Worm (Caenorhabditis elegans) whole organism, L2 larva: ENCODE results near the gene F22E5.9.
"Not testable (repeated sequence)": the region's sequence is repeated elsewhere in the genome, so short reads cannot be mapped to it uniquely, and the experiment has no call there.

Experiments used
- C34F6.9 ChIP-seq: fragments of 150-350 bp; optimal IDR thresholded peaks from 2 replicates; lab custom pipeline; 2014; ENCODE audit warnings: missing biosample characterization, missing genetic modification characterization
- F13H6.1 ChIP-seq: sonication (generic microtip); optimal IDR thresholded peaks from 2 replicates; lab custom pipeline; 2016; ENCODE audit warnings: missing genetic modification characterization, missing compliant biosample characterization
- R02D3.7 ChIP-seq: fragments of 150-350 bp; optimal IDR thresholded peaks from 2 replicates; lab custom pipeline; 2014; ENCODE audit warnings: missing biosample characterization, missing genetic modification characterization
- Y55F3AM.14 ChIP-seq: fragments of 200-800 bp; sonication (Bioruptor generic); optimal IDR thresholded peaks from 2 replicates; lab custom pipeline; 2018; ENCODE audit warnings: mild to moderate bottlenecking, missing genetic modification characterization, missing compliant biosample characterization
- ZK546.5 ChIP-seq: sonication (generic microtip); optimal IDR thresholded peaks from 2 replicates; lab custom pipeline; 2017; ENCODE audit warnings: missing biosample characterization, missing genetic modification characterization
- aly-2 ChIP-seq: fragments of 150-350 bp; optimal IDR thresholded peaks from 2 replicates; lab custom pipeline; 2014; ENCODE audit warnings: missing biosample characterization, missing genetic modification characterization
- blmp-1 ChIP-seq: sonication (generic microtip); optimal IDR thresholded peaks from 2 replicates; lab custom pipeline; 2017; ENCODE audit warnings: missing genetic modification characterization, mild to moderate bottlenecking, missing compliant biosample characterization, antibody characterized with exemption, moderate library complexity; ENCODE audit not compliant: insufficient read depth
- ceh-16 ChIP-seq: fragments of 150-350 bp; optimal IDR thresholded peaks from 2 replicates; lab custom pipeline; 2014; ENCODE audit warnings: missing biosample characterization, missing genetic modification characterization
- ceh-82 ChIP-seq: fragments of 150-350 bp; optimal IDR thresholded peaks from 2 replicates; lab custom pipeline; 2014; ENCODE audit warnings: missing biosample characterization, missing genetic modification characterization
- crh-2 ChIP-seq: sonication (generic microtip); optimal IDR thresholded peaks from 2 replicates; lab custom pipeline; 2017; ENCODE audit warnings: missing biosample characterization, missing genetic modification characterization
- dmd-4 ChIP-seq: sonication (generic microtip); optimal IDR thresholded peaks from 2 replicates; lab custom pipeline; 2017; ENCODE audit warnings: missing biosample characterization, missing genetic modification characterization
- egl-27 ChIP-seq: sonication (generic microtip); optimal IDR thresholded peaks from 3 replicates; lab custom pipeline; 2017; ENCODE audit warnings: missing biosample characterization, missing genetic modification reagents, missing genetic modification characterization
- elt-3 ChIP-seq: sonication (generic microtip); optimal IDR thresholded peaks from 2 replicates; lab custom pipeline; 2017; ENCODE audit warnings: missing biosample characterization, missing genetic modification characterization
- fos-1 ChIP-seq: fragments of 150-350 bp; optimal IDR thresholded peaks from 2 replicates; lab custom pipeline; 2014; ENCODE audit warnings: missing biosample characterization, missing genetic modification characterization
- gmeb-1 ChIP-seq: fragments of 150-350 bp; optimal IDR thresholded peaks from 2 replicates; lab custom pipeline; 2014; ENCODE audit warnings: missing biosample characterization, missing genetic modification characterization
- mbf-1 ChIP-seq: sonication (generic microtip); optimal IDR thresholded peaks from 2 replicates; lab custom pipeline; 2017; ENCODE audit warnings: missing biosample characterization, missing genetic modification characterization
- mdl-1 ChIP-seq, 2 experiments: fragments of 150-350 bp in 1 of 2; sonication (generic microtip) in 1 of 2; optimal IDR thresholded peaks; 2 replicates each; lab custom pipeline; 2017; ENCODE audit warnings: missing biosample characterization in 2 of 2, missing genetic modification characterization in 2 of 2
- nhr-10 ChIP-seq: sonication (generic microtip); optimal IDR thresholded peaks from 2 replicates; lab custom pipeline; 2017; ENCODE audit warnings: missing biosample characterization, missing genetic modification characterization
- nhr-11 ChIP-seq: fragments of 150-350 bp; optimal IDR thresholded peaks from 2 replicates; lab custom pipeline; 2014; ENCODE audit warnings: missing biosample characterization, missing genetic modification characterization
- nhr-12 ChIP-seq: fragments of 150-350 bp; optimal IDR thresholded peaks from 2 replicates; lab custom pipeline; 2014; ENCODE audit warnings: missing biosample characterization, missing genetic modification characterization
- nhr-129 ChIP-seq: fragments of 150-350 bp; optimal IDR thresholded peaks from 2 replicates; lab custom pipeline; 2014; ENCODE audit warnings: missing biosample characterization, missing genetic modification characterization
- nhr-23 ChIP-seq: fragments of 150-350 bp; optimal IDR thresholded peaks from 2 replicates; lab custom pipeline; 2014; ENCODE audit warnings: missing biosample characterization, missing genetic modification reagents, missing genetic modification characterization
- nhr-237 ChIP-seq: fragments of 150-350 bp; optimal IDR thresholded peaks from 2 replicates; lab custom pipeline; 2014; ENCODE audit warnings: missing biosample characterization, missing genetic modification characterization
- nhr-6 ChIP-seq: fragments of 150-350 bp; optimal IDR thresholded peaks from 2 replicates; lab custom pipeline; 2014; ENCODE audit warnings: missing biosample characterization, missing genetic modification characterization
- nhr-77 ChIP-seq: fragments of 150-350 bp; optimal IDR thresholded peaks from 2 replicates; lab custom pipeline; 2014; ENCODE audit warnings: missing biosample characterization, missing genetic modification characterization
- peb-1 ChIP-seq: fragments of 150-350 bp; optimal IDR thresholded peaks from 2 replicates; lab custom pipeline; 2014; ENCODE audit warnings: missing biosample characterization, missing genetic modification characterization
- skn-1 ChIP-seq: sonication (generic microtip); optimal IDR thresholded peaks from 2 replicates; lab custom pipeline; 2017; ENCODE audit warnings: missing biosample characterization, missing genetic modification characterization
- sma-3 ChIP-seq: sonication (generic microtip); optimal IDR thresholded peaks from 2 replicates; lab custom pipeline; 2016; ENCODE audit warnings: missing genetic modification reagents, missing genetic modification characterization, missing compliant biosample characterization
- sma-9 ChIP-seq, 2 experiments: fragments of 150-350 bp in 1 of 2; sonication (generic microtip) in 1 of 2; optimal IDR thresholded peaks; 2 replicates each; lab custom pipeline; 2014 to 2016; ENCODE audit warnings: missing genetic modification characterization in 2 of 2, mild to moderate bottlenecking in 1 of 2, missing biosample characterization in 1 of 2, missing compliant biosample characterization in 1 of 2, missing genetic modification reagents in 1 of 2, moderate library complexity in 1 of 2
- snpc-4 ChIP-seq: fragments of 150-350 bp; optimal IDR thresholded peaks from 2 replicates; lab custom pipeline; 2014; ENCODE audit warnings: missing biosample characterization, missing genetic modification characterization
- unc-55 ChIP-seq: fragments of 150-350 bp; sonication (generic microtip); optimal IDR thresholded peaks from 3 replicates; lab custom pipeline; 2014; ENCODE audit warnings: missing biosample characterization, missing genetic modification reagents, missing genetic modification characterization
- unc-62 ChIP-seq: fragments of 150-350 bp; optimal IDR thresholded peaks from 2 replicates; lab custom pipeline; 2014; ENCODE audit warnings: missing biosample characterization, missing genetic modification reagents, missing genetic modification characterization
- ztf-1 ChIP-seq: fragments of 200-800 bp; sonication (Bioruptor generic); conservative IDR thresholded peaks from 2 replicates; pipeline ENCODE4 v1.3.6; 2022; ENCODE audit warnings: missing genetic modification characterization, missing compliant biosample characterization
- ztf-4 ChIP-seq: fragments of 150-350 bp; optimal IDR thresholded peaks from 2 replicates; lab custom pipeline; 2014; ENCODE audit warnings: missing biosample characterization, missing genetic modification characterization

The F22E5.9 gene

ce11 chrII:2649015-2649414 is 10.8 kb downstream of the F22E5.9 start (continued):
- peak; percentile 16 for TF ChIP-seq snpc-4 (tag; lab: Kevin White, UChicago)
- TF ChIP-seq gmeb-1, result no peak
- peak; percentile 61 for TF ChIP-seq unc-55 (GFP tag; lab: Kevin White, UChicago)
- TF ChIP-seq blmp-1 (tag; lab: Kevin White, UChicago), result no peak
- no peak for TF ChIP-seq nhr-10 (tag; lab: Kevin White, UChicago)
- peak; percentile 81 for TF ChIP-seq C34F6.9 (tag; lab: Kevin White, UChicago)
- TF ChIP-seq mdl-1 (tag; optimal IDR thresholded peaks at IDR 0.05; lab: Kevin White, UChicago), result no peak
- no peak for TF ChIP-seq ceh-82 (tag; lab: Kevin White, UChicago)
- no peak for TF ChIP-seq nhr-23 (tag; lab: Kevin White, UChicago)
- no peak for TF ChIP-seq Y55F3AM.14 (GFP tag; lab: Kevin White, UChicago)
- TF ChIP-seq R02D3.7, result no peak
- TF ChIP-seq peb-1 (tag; lab: Kevin White, UChicago), result no peak
- no peak for TF ChIP-seq nhr-6 (tag; lab: Kevin White, UChicago)
- no peak for TF ChIP-seq ztf-4 (tag; lab: Kevin White, UChicago)
- TF ChIP-seq mbf-1 (tag; lab: Kevin White, UChicago), result no peak
- TF ChIP-seq sma-3, result no peak
- no peak for TF ChIP-seq ceh-16
- no peak for TF ChIP-seq aly-2 (tag; lab: Kevin White, UChicago)
- no peak for TF ChIP-seq egl-27 (tag; lab: Kevin White, UChicago)
- TF ChIP-seq, all 48 proteins: peak for 8

ce11 chrII:2649539-2649938 is 11.4 kb downstream of the F22E5.9 start, which contains the start of the genes F22E5.13 and F22E5.6:
Gene F22E5.13 (minus strand): TSS chrII:2649639.
Gene F22E5.6 (plus strand): TSS chrII:2649835.
- TF ChIP-seq nhr-129 (no peak), nhr-12 (tag; lab: Kevin White, UChicago) (no peak), F13H6.1 (no peak), egl-27 (tag; lab: Kevin White, UChicago) (no peak), skn-1 (tag; lab: Kevin White, UChicago) (no peak), dmd-4 (tag; lab: Kevin White, UChicago) (no peak), mdl-1 (tag; optimal IDR thresholded peaks at IDR 0.05; lab: Kevin White, UChicago) (no peak)

ce11 chrII:2656606-2657005 is 18.4 kb downstream of the F22E5.9 start, which contains the start of gene sri-47:
Gene sri-47 (plus strand): TSS chrII:2656906.
- TF ChIP-seq elt-3 (no peak), R02D3.7 (no peak), fos-1 (tag; lab: Kevin White, UChicago) (no peak), ZK546.5 (tag; lab: Kevin White, UChicago) (no peak), nhr-237 (no peak), gmeb-1 (no peak), unc-62 (GFP tag; lab: Kevin White, UChicago) (no peak), nhr-77 (tag; lab: Kevin White, UChicago) (no peak)

- TF ChIP-seq aly-2 (tag; lab: Kevin White, UChicago) (no peak), ztf-1 (no peak), crh-2 (tag; lab: Kevin White, UChicago) (no peak), unc-62 (GFP tag; lab: Kevin White, UChicago) (no peak), mbf-1 (tag; lab: Kevin White, UChicago) (no peak), unc-55 (GFP tag; lab: Kevin White, UChicago) (no peak)
Observed at ce11 chrII:2659364-2659763, 21.2 kb downstream of the F22E5.9 start, which contains the start of gene gcy-21. Gene gcy-21 (plus strand): TSS chrII:2659664.

- not testable (repeated sequence) for TF ChIP-seq snpc-4 (tag; lab: Kevin White, UChicago); sma-9 (GFP tag; optimal IDR thresholded peaks at IDR 0.05; lab: Kevin White, UChicago); sma-9 (tag; optimal IDR thresholded peaks at IDR 0.05; lab: Kevin White, UChicago); nhr-11 (tag; lab: Kevin White, UChicago)
Observed at ce11 chrII:2665081-2665480, 26.9 kb downstream of the F22E5.9 start, which contains the start of gene F22E5.2. Gene F22E5.2 (plus strand): TSS chrII:2665381.
